Worm (Caenorhabditis elegans): ENCODE data around the gene ctsa-4.1.

ctsa-4.1 gene

DNA sequence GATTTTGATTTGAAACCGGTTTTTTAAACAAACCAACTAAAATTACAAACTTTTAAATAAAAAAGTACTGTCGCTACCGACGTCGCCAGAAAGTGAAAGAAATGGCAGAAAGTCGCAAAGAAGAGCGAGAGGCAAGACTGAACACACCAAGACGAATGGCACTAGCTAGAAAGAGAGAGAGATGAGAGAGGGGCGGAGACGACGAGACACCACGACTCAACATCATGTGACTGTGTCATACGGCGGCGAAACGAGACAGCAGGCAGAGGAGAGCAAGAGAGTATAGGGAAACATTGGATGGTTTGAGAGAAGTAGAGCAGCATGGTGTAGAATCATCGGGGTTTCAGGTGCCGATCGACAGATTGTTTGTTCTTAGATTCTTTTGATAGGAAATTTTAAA, 18.4 kb upstream of the ctsa-4.1 start:
- TF ChIP-seq F49E8.2 (tag; optimal IDR thresholded peaks at IDR 0.05; ENCODE audit: insufficient read depth) = no peak
- TF ChIP-seq K12H6.12 (tag; optimal IDR thresholded peaks at IDR 0.05) = peak; percentile 75
- peak; percentile 80 for TF ChIP-seq C06A6.2 (GFP tag; conservative IDR thresholded peaks at IDR 0.05)
- TF ChIP-seq F57C9.4 (tag; optimal IDR thresholded peaks at IDR 0.05) = no peak
- peak; percentile 69; the same call in 1 of the 2 replicates for TF ChIP-seq lir-1 (GFP tag; conservative IDR thresholded peaks at IDR 0.05)
- no peak for TF ChIP-seq F10E7.11 (tag; optimal IDR thresholded peaks at IDR 0.05)
- no peak for TF ChIP-seq lsy-27 (tag; optimal IDR thresholded peaks at IDR 0.05; ENCODE audit: borderline replicate concordance, insufficient read depth)
- no peak for TF ChIP-seq ceh-40 (GFP tag; IDR thresholded peaks at IDR 0.05)
- TF ChIP-seq ceh-100 (GFP tag; IDR thresholded peaks at IDR 0.05) = no peak; the same call in 1 of the 2 replicates
- no peak for TF ChIP-seq akir-1 (GFP tag; optimal IDR thresholded peaks at IDR 0.05)
- TF ChIP-seq hlh-26 (GFP tag; conservative IDR thresholded peaks at IDR 0.05) = no peak
- TF ChIP-seq lag-1 (GFP tag; IDR thresholded peaks at IDR 0.05) = no peak
- peak; percentile 72 for TF ChIP-seq pbrm-1 (GFP tag; IDR thresholded peaks at IDR 0.05)
- no peak for TF ChIP-seq hrde-1 (tag; optimal IDR thresholded peaks at IDR 0.05; ENCODE audit: borderline replicate concordance)
- TF ChIP-seq sptf-2 (GFP tag; optimal IDR thresholded peaks at IDR 0.05) = no peak
- TF ChIP-seq tbp1 (GFP tag; optimal IDR thresholded peaks at IDR 0.05) = peak; percentile 53
- TF ChIP-seq ZK185.1 (tag; optimal IDR thresholded peaks at IDR 0.05; ENCODE audit: poor library complexity, severe bottlenecking) = peak; percentile 83
- TF ChIP-seq C17E4.6 (GFP tag; IDR thresholded peaks at IDR 0.05) = 0 out of 2 replicates have a peak, but pooled peaks have one; percentile 38
- TF ChIP-seq lin-35 (GFP tag; optimal IDR thresholded peaks at IDR 0.05) = peak in 1 of 3 experiments; percentile 80
- peak; percentile 85 for TF ChIP-seq mcd-1 (GFP tag; IDR thresholded peaks at IDR 0.05)
- TF ChIP-seq cebp-2 (GFP tag; IDR thresholded peaks at IDR 0.05) = no peak
- peak; percentile 54; the same call in 1 of the 2 replicates for TF ChIP-seq dox-1 (GFP tag; IDR thresholded peaks at IDR 0.05)
- TF ChIP-seq bed-2 (GFP tag; IDR thresholded peaks at IDR 0.05) = no peak
- TF ChIP-seq athp-1 (tag; optimal IDR thresholded peaks at IDR 0.05) = no peak
- TF ChIP-seq Y95B8A.8 (GFP tag; IDR thresholded peaks at IDR 0.05) = 0 out of 2 replicates have a peak, but pooled peaks have one; percentile 11
- no peak for TF ChIP-seq nfya-2 (GFP tag; IDR thresholded peaks at IDR 0.05)
- no peak for TF ChIP-seq sdz-38 (tag; optimal IDR thresholded peaks at IDR 0.05)
- peak; percentile 16 for TF ChIP-seq snpc-1.1 (tag; optimal IDR thresholded peaks at IDR 0.05; ENCODE audit: insufficient read depth)
- TF ChIP-seq unc-130 (GFP tag; optimal IDR thresholded peaks at IDR 0.05) = no peak
- TF ChIP-seq aptf-3 (GFP tag; IDR thresholded peaks at IDR 0.05) = no peak
- no peak for TF ChIP-seq Y79H2A.3 (GFP tag; conservative IDR thresholded peaks at IDR 0.05)
- peak; percentile 67 for TF ChIP-seq ztf-26 (tag; optimal IDR thresholded peaks at IDR 0.05)
- TF ChIP-seq nhr-80 (tag; optimal IDR thresholded peaks at IDR 0.05) = peak; percentile 80
- TF ChIP-seq F57A8.1 (GFP tag; optimal IDR thresholded peaks at IDR 0.05) = no peak
- no peak for TF ChIP-seq dpff-1 (tag; optimal IDR thresholded peaks at IDR 0.05)
- TF ChIP-seq F52B5.7 (tag; optimal IDR thresholded peaks at IDR 0.05) = no peak
- peak; percentile 56 for TF ChIP-seq gei-17 (GFP tag; optimal IDR thresholded peaks at IDR 0.05)
- TF ChIP-seq chd-7 (tag; optimal IDR thresholded peaks at IDR 0.05) = peak; percentile 64
- TF ChIP-seq zfh-2 (GFP tag; conservative IDR thresholded peaks at IDR 0.05) = peak; percentile 82
- TF ChIP-seq mes-4 (tag; optimal IDR thresholded peaks at IDR 0.05) = no peak
- no peak for TF ChIP-seq snpc-1.3 (tag; optimal IDR thresholded peaks at IDR 0.05; ENCODE audit: insufficient read depth)
- TF ChIP-seq ama-1 (optimal IDR thresholded peaks at IDR 0.05) = peak; percentile 96
- no peak for TF ChIP-seq ama-1 (GFP tag; optimal IDR thresholded peaks at IDR 0.05)
- TF ChIP-seq aptf-2 (GFP tag; conservative IDR thresholded peaks at IDR 0.05) = no peak
- no peak for TF ChIP-seq mel-28 (tag; optimal IDR thresholded peaks at IDR 0.05; ENCODE audit: borderline replicate concordance)
- TF ChIP-seq F39B2.1 (GFP tag; IDR thresholded peaks at IDR 0.05) = no peak
- TF ChIP-seq B0261.1 (tag; optimal IDR thresholded peaks at IDR 0.05) = no peak
- no peak for TF ChIP-seq fkh-3 (tag; optimal IDR thresholded peaks at IDR 0.05)
